Fruit fly (Drosophila melanogaster): ENCODE data around the gene CG4766.

CG4766 gene

DNA sequence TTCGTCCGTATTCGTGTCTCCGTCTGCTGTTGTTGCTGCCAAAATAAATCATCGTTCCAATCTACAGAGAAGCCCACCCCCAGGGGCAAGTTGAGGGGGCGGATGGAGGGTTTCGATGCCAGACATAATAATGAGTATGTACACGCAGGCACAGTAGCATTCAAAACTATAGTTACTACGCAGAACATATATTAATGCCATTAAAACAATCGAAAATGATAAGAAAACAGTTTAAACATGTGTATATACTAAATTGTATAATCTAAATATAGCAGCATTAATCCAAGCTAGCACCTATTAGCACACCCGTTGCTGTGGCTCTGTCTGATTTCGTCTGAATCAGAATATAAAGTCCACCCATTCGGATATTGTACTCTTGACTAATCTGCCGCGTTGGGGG, 19.7 kb downstream of the CG4766 start (continued):
- TF ChIP-seq CG13123 (GFP tag; optimal IDR thresholded peaks at IDR 0.05) (no peak), HLH54F (GFP tag; optimal IDR thresholded peaks at IDR 0.05) (peak; percentile 61), kay (GFP tag; optimal IDR thresholded peaks at IDR 0.05) (peak; percentile 72), Dip2 (GFP tag; IDR thresholded peaks at IDR 0.05) (0 out of 2 replicates have a peak, but pooled peaks have one; percentile 15), ham (GFP tag; IDR thresholded peaks at IDR 0.05) (no peak), Sin3A (optimal IDR thresholded peaks at IDR 0.05) (no peak), yki (optimal IDR thresholded peaks at IDR 0.05) (no peak), otp (GFP tag; IDR thresholded peaks at IDR 0.05) (peak; percentile 71; the same call in 2 of the 3 replicates), cas (GFP tag; IDR thresholded peaks at IDR 0.05) (peak; percentile 67; the same call in 1 of the 2 replicates), jing (GFP tag; optimal IDR thresholded peaks at IDR 0.05) (peak; percentile 36), Lhr (GFP tag; optimal IDR thresholded peaks at IDR 0.05) (no peak), bigmax (GFP tag; optimal IDR thresholded peaks at IDR 0.05) (no peak), CG3726 (GFP tag; IDR thresholded peaks at IDR 0.05) (peak; percentile 66; the same call in 2 of the 3 replicates), CG30403 (GFP tag; optimal IDR thresholded peaks at IDR 0.05) (peak; percentile 69), CG11093 (GFP tag; IDR thresholded peaks at IDR 0.05) (peak; percentile 58; the same call in 1 of the 3 replicates), CG14050 (GFP tag; IDR thresholded peaks at IDR 0.05) (peak; percentile 66), exex (tag; optimal IDR thresholded peaks at IDR 0.05) (peak; percentile 30), CG7963 (GFP tag; IDR thresholded peaks at IDR 0.05; ENCODE audit: partially characterized antibody) (no peak), MESR4 (GFP tag; optimal IDR thresholded peaks at IDR 0.05) (no peak), CG2889 (GFP tag; IDR thresholded peaks at IDR 0.05) (peak; percentile 72; the same call in 2 of the 3 replicates), Xbp1 (GFP tag; optimal IDR thresholded peaks at IDR 0.05) (peak; percentile 70), ara (GFP tag; IDR thresholded peaks at IDR 0.05) (peak; percentile 76), ase (GFP tag; IDR thresholded peaks at IDR 0.05) (peak; percentile 68; the same call in 2 of the 3 replicates), br (optimal IDR thresholded peaks at IDR 0.05) (no peak), CG4730 (GFP tag; IDR thresholded peaks at IDR 0.05) (peak; percentile 77), grn (GFP tag; optimal IDR thresholded peaks at IDR 0.05) (peak; percentile 5), Deaf1 (tag; optimal IDR thresholded peaks at IDR 0.05) (peak; percentile 57), ewg (GFP tag; optimal IDR thresholded peaks at IDR 0.05) (peak; percentile 44), CG17912 (GFP tag; optimal IDR thresholded peaks at IDR 0.05) (no peak), CG11723 (GFP tag; optimal IDR thresholded peaks at IDR 0.05) (peak; percentile 38), ap (GFP tag; IDR thresholded peaks at IDR 0.05) (peak; percentile 52), Stat92E (GFP tag; optimal IDR thresholded peaks at IDR 0.05) (no peak), btn (GFP tag; optimal IDR thresholded peaks at IDR 0.05) (no peak), Hmr (GFP tag; optimal IDR thresholded peaks at IDR 0.05) (peak; percentile 82), slbo (GFP tag; IDR thresholded peaks at IDR 0.05) (peak; percentile 89), Mes4 (GFP tag; optimal IDR thresholded peaks at IDR 0.05) (peak; percentile 4), NC2α (GFP tag; optimal IDR thresholded peaks at IDR 0.05) (no peak), HLHmδ (GFP tag; optimal IDR thresholded peaks at IDR 0.05) (no peak), CG13424 (tag; optimal IDR thresholded peaks at IDR 0.05) (peak; percentile 74), chinmo (GFP tag; IDR thresholded peaks at IDR 0.05; ENCODE audit: partially characterized antibody) (no peak), Spps (tag; optimal IDR thresholded peaks at IDR 0.05) (no peak), da (GFP tag; optimal IDR thresholded peaks at IDR 0.05) (no peak), CG12219 (GFP tag; optimal IDR thresholded peaks at IDR 0.05) (peak; percentile 71), Hr39 (optimal IDR thresholded peaks at IDR 0.05) (no peak), HHEX (GFP tag; optimal IDR thresholded peaks at IDR 0.05) (peak; percentile 51), Side (GFP tag; optimal IDR thresholded peaks at IDR 0.05) (peak; percentile 48), chif (GFP tag; optimal IDR thresholded peaks at IDR 0.05) (peak; percentile 23 to 42), Drgx (GFP tag; IDR thresholded peaks at IDR 0.05) (peak; percentile 76), Blimp-1 (GFP tag; optimal IDR thresholded peaks at IDR 0.05) (peak; percentile 70), CG17361 (GFP tag; IDR thresholded peaks at IDR 0.05) (peak; percentile 65), CG5180 (GFP tag; optimal IDR thresholded peaks at IDR 0.05) (peak; percentile 49), CG3065 (GFP tag; optimal IDR thresholded peaks at IDR 0.05) (peak; percentile 32)

Data from whole organism, embryonic.